Worm (Caenorhabditis elegans): Measurements from ENCODE around the gene dab-1.
A peak's percentile ranks its signal among the peaks of the same experiment; 100 is the strongest.

The dab-1 gene

ce11 chrII:8222309-8223065, at the start of gene dab-1 (continued):
- TF ChIP-seq lin-54 (GFP tag; optimal IDR thresholded peaks at IDR 0.05) (peak; percentile 43), nhr-120 (GFP tag; IDR thresholded peaks at IDR 0.05) (no peak), dox-1 (GFP tag; IDR thresholded peaks at IDR 0.05) (no peak), dpff-1 (tag; optimal IDR thresholded peaks at IDR 0.05) (no peak), pha-4 (tag; optimal IDR thresholded peaks at IDR 0.05) (no peak), unc-130 (GFP tag; optimal IDR thresholded peaks at IDR 0.05) (no peak), ccch-3 (GFP tag; optimal IDR thresholded peaks at IDR 0.05) (no peak), pbrm-1 (GFP tag; IDR thresholded peaks at IDR 0.05) (no peak), rec-8 (tag; optimal IDR thresholded peaks at IDR 0.05) (no peak), madf-8 (GFP tag; conservative IDR thresholded peaks at IDR 0.05) (peak; percentile 83), rpc-1 (optimal IDR thresholded peaks at IDR 0.05) (no peak), rpc-1 (tag; optimal IDR thresholded peaks at IDR 0.05) (no peak), hsf-1 (GFP tag; IDR thresholded peaks at IDR 0.05) (no peak), efl-1 (GFP tag; optimal IDR thresholded peaks at IDR 0.05) (peak; percentile 88), aptf-2 (GFP tag; conservative IDR thresholded peaks at IDR 0.05) (no peak), fkh-3 (tag; optimal IDR thresholded peaks at IDR 0.05) (no peak), sea-2 (GFP tag; IDR thresholded peaks at IDR 0.05) (no peak), nfyb-1 (GFP tag; IDR thresholded peaks at IDR 0.05) (no peak), xnd-1 (tag; optimal IDR thresholded peaks at IDR 0.05) (peak; percentile 79), B0261.1 (tag; optimal IDR thresholded peaks at IDR 0.05) (no peak), mes-4 (tag; optimal IDR thresholded peaks at IDR 0.05) (no peak), somi-1 (GFP tag; optimal IDR thresholded peaks at IDR 0.05) (no peak), F52B5.7 (tag; optimal IDR thresholded peaks at IDR 0.05) (no peak), tlf-1 (GFP tag; optimal IDR thresholded peaks at IDR 0.05) (no peak), Y67H2A.10 (GFP tag; conservative IDR thresholded peaks at IDR 0.05) (no peak), lsl-1 (GFP tag; optimal IDR thresholded peaks at IDR 0.05) (peak; percentile 72), ceh-58 (GFP tag; IDR thresholded peaks at IDR 0.05) (no peak), lin-35 (GFP tag; optimal IDR thresholded peaks at IDR 0.05) (no peak), atf-7 (tag; optimal IDR thresholded peaks at IDR 0.05) (no peak), ztf-18 (tag; optimal IDR thresholded peaks at IDR 0.05) (no peak), ets-4 (GFP tag; optimal IDR thresholded peaks at IDR 0.05) (no peak), ceh-100 (GFP tag; IDR thresholded peaks at IDR 0.05) (no peak), hmg-1.2 (GFP tag; IDR thresholded peaks at IDR 0.05) (peak; percentile 7; the same call in 1 of the 2 replicates), nhr-80 (tag; optimal IDR thresholded peaks at IDR 0.05) (no peak), repo-1 (tag; optimal IDR thresholded peaks at IDR 0.05) (no peak), zim-3 (tag; optimal IDR thresholded peaks at IDR 0.05) (no peak), egl-44 (GFP tag; IDR thresholded peaks at IDR 0.05) (no peak)

- TF ChIP-seq tbx-9 (tag; optimal IDR thresholded peaks at IDR 0.05; ENCODE audit: borderline replicate concordance): no peak
- TF ChIP-seq mcd-1 (GFP tag; IDR thresholded peaks at IDR 0.05): no peak
- TF ChIP-seq lsy-27 (tag; optimal IDR thresholded peaks at IDR 0.05; ENCODE audit: borderline replicate concordance, insufficient read depth): no peak
- TF ChIP-seq madf-8 (GFP tag; conservative IDR thresholded peaks at IDR 0.05): no peak
- TF ChIP-seq ztf-22 (GFP tag; optimal IDR thresholded peaks at IDR 0.05): no peak
- TF ChIP-seq ceh-91 (GFP tag; IDR thresholded peaks at IDR 0.05): no peak
- no peak for TF ChIP-seq K12H6.12 (tag; optimal IDR thresholded peaks at IDR 0.05)
- no peak for TF ChIP-seq snpc-4 (GFP tag; optimal IDR thresholded peaks at IDR 0.05)
- TF ChIP-seq snpc-4 (tag; optimal IDR thresholded peaks at IDR 0.05): no peak
- no peak for TF ChIP-seq Y79H2A.3 (GFP tag; conservative IDR thresholded peaks at IDR 0.05)
- TF ChIP-seq efl-1 (GFP tag; optimal IDR thresholded peaks at IDR 0.05): no peak
- no peak for TF ChIP-seq die-1 (tag; optimal IDR thresholded peaks at IDR 0.05)
- no peak for TF ChIP-seq tbp1 (GFP tag; optimal IDR thresholded peaks at IDR 0.05)
- no peak for TF ChIP-seq chd-7 (tag; optimal IDR thresholded peaks at IDR 0.05)
- TF ChIP-seq him-1 (tag; optimal IDR thresholded peaks at IDR 0.05): no peak
- TF ChIP-seq mel-28 (tag; optimal IDR thresholded peaks at IDR 0.05; ENCODE audit: borderline replicate concordance): no peak
Measured at ce11 chrII:8173449-8173848, 48.7 kb upstream of the dab-1 start, which contains the start of the genes decr-1.3 and T05C12.1. decr-1.3 (minus strand) TSS chrII:8173549. T05C12.1 (plus strand) TSS chrII:8173680.

Measured in whole organism, young adult.